Fruit fly (Drosophila melanogaster) whole organism, embryonic: ENCODE data around the gene pnr.

ENCODE experiments used
- C15 ChIP-seq: fragments of 200-800 bp; sonication (Bioruptor generic); IDR thresholded peaks from 3 replicates; pipeline ENCODE4 v1.3.6; 2022; ENCODE audit warnings: missing biosample characterization, missing genetic modification characterization
- CG10147 ChIP-seq: fragments of 200-800 bp; sonication (Bioruptor generic); optimal IDR thresholded peaks from 2 replicates; lab custom pipeline; 2019; ENCODE audit warnings: missing biosample characterization, mild to moderate bottlenecking, missing genetic modification characterization, moderate library complexity
- CG10543 ChIP-seq: fragments of 200-800 bp; sonication (Bioruptor generic); optimal IDR thresholded peaks from 3 replicates; lab custom pipeline; 2017; ENCODE audit warnings: missing biosample characterization, mild to moderate bottlenecking, missing genetic modification characterization, moderate library complexity
- CG11695 ChIP-seq: fragments of 200-800 bp; sonication (Bioruptor generic); IDR thresholded peaks from 3 replicates; pipeline ENCODE4 v1.3.6; 2022; ENCODE audit warnings: missing biosample characterization, missing genetic modification characterization
- CG12659 ChIP-seq: fragments of 200-800 bp; sonication (Bioruptor generic); optimal IDR thresholded peaks from 3 replicates; lab custom pipeline; 2017; ENCODE audit warnings: mild to moderate bottlenecking, missing biosample characterization, missing genetic modification reagents, missing genetic modification characterization
- CG12769 ChIP-seq: fragments of 200-800 bp; sonication (Bioruptor generic); optimal IDR thresholded peaks from 2 replicates; lab custom pipeline; 2019; ENCODE audit warnings: missing biosample characterization, mild to moderate bottlenecking, missing genetic modification characterization, moderate library complexity
- CG13424 ChIP-seq: fragments of 200-800 bp; sonication (Bioruptor generic); optimal IDR thresholded peaks from 2 replicates; lab custom pipeline; 2019; ENCODE audit warnings: missing biosample characterization, mild to moderate bottlenecking, missing genetic modification characterization, moderate library complexity
- CG15011 ChIP-seq: fragments of 200-800 bp; sonication (Bioruptor generic); optimal IDR thresholded peaks from 3 replicates; lab custom pipeline; 2018; ENCODE audit warnings: missing biosample characterization, mild to moderate bottlenecking, missing genetic modification characterization
- CG15269 ChIP-seq: fragments of 200-800 bp; sonication (Bioruptor generic); optimal IDR thresholded peaks from 2 replicates; lab custom pipeline; 2018; ENCODE audit warnings: missing biosample characterization, mild to moderate bottlenecking, missing genetic modification characterization, moderate library complexity
- CG15696 ChIP-seq: fragments of 200-800 bp; sonication (Bioruptor generic); optimal IDR thresholded peaks from 2 replicates; lab custom pipeline; 2019; ENCODE audit warnings: missing biosample characterization, mild to moderate bottlenecking, missing genetic modification characterization, moderate library complexity
- CG18262 ChIP-seq: fragments of 200-800 bp; optimal IDR thresholded peaks from 3 replicates; lab custom pipeline; 2019; ENCODE audit warnings: missing biosample characterization, mild to moderate bottlenecking, missing genetic modification characterization, moderate library complexity
- CG18476 ChIP-seq: fragments of 200-800 bp; sonication (Bioruptor generic); optimal IDR thresholded peaks from 2 replicates; lab custom pipeline; 2016; ENCODE audit warnings: missing biosample characterization, mild to moderate bottlenecking, missing genetic modification characterization
- CG2678 ChIP-seq: fragments of 200-800 bp; sonication (Bioruptor generic); optimal IDR thresholded peaks from 3 replicates; lab custom pipeline; 2019; ENCODE audit warnings: missing biosample characterization, mild to moderate bottlenecking, missing genetic modification characterization, moderate library complexity
- CG33213 ChIP-seq: fragments of 200-800 bp; sonication (Bioruptor generic); optimal IDR thresholded peaks from 3 replicates; lab custom pipeline; 2016; ENCODE audit warnings: missing biosample characterization, missing genetic modification characterization
- CG33557 ChIP-seq: fragments of 200-800 bp; sonication (Bioruptor generic); optimal IDR thresholded peaks from 2 replicates; lab custom pipeline; 2019; ENCODE audit warnings: missing biosample characterization, mild to moderate bottlenecking, missing genetic modification characterization, moderate library complexity
- CG3407 ChIP-seq: fragments of 200-800 bp; sonication (Bioruptor generic); optimal IDR thresholded peaks from 2 replicates; lab custom pipeline; 2018; ENCODE audit warnings: missing biosample characterization, mild to moderate bottlenecking, missing genetic modification characterization
- CG6175 ChIP-seq: fragments of 200-800 bp; sonication (Bioruptor generic); IDR thresholded peaks from 3 replicates; pipeline ENCODE4 v1.3.6; 2022; ENCODE audit warnings: missing biosample characterization, missing genetic modification characterization
- CG6813 ChIP-seq: fragments of 200-800 bp; sonication (Bioruptor generic); optimal IDR thresholded peaks from 2 replicates; lab custom pipeline; 2017; ENCODE audit warnings: missing biosample characterization, missing genetic modification characterization, mild to moderate bottlenecking, moderate library complexity, missing genetic modification reagents
- CG7556 ChIP-seq: fragments of 200-800 bp; sonication (Bioruptor generic); optimal IDR thresholded peaks from 2 replicates; lab custom pipeline; 2017; ENCODE audit warnings: missing biosample characterization, mild to moderate bottlenecking, missing genetic modification characterization
- CG7839 ChIP-seq: fragments of 200-800 bp; sonication (Bioruptor generic); optimal IDR thresholded peaks from 3 replicates; lab custom pipeline; 2018; ENCODE audit warnings: missing biosample characterization, mild to moderate bottlenecking, missing genetic modification characterization, moderate library complexity
- CG7987 ChIP-seq: fragments of 200-800 bp; sonication (Bioruptor generic); optimal IDR thresholded peaks from 2 replicates; lab custom pipeline; 2018; ENCODE audit warnings: missing biosample characterization, mild to moderate bottlenecking, missing genetic modification characterization, moderate library complexity
- CG9727 ChIP-seq: fragments of 200-800 bp; sonication (Bioruptor generic); optimal IDR thresholded peaks from 3 replicates; lab custom pipeline; 2017; ENCODE audit warnings: missing biosample characterization, mild to moderate bottlenecking, missing genetic modification characterization
- CoRest ChIP-seq: fragments of 200-800 bp; sonication (Bioruptor generic); optimal IDR thresholded peaks from 3 replicates; lab custom pipeline; 2018; ENCODE audit warnings: missing biosample characterization, mild to moderate bottlenecking, missing genetic modification characterization, moderate library complexity
- D19A ChIP-seq: fragments of 200-800 bp; optimal IDR thresholded peaks from 3 replicates; lab custom pipeline; 2019; ENCODE audit warnings: missing biosample characterization, mild to moderate bottlenecking, missing genetic modification characterization, moderate library complexity
- Dek ChIP-seq: fragments of 200-800 bp; sonication (Bioruptor generic); optimal IDR thresholded peaks from 3 replicates; lab custom pipeline; 2019; ENCODE audit warnings: missing biosample characterization, mild to moderate bottlenecking, missing genetic modification characterization, moderate library complexity
- Elba2 ChIP-seq: fragments of 200-800 bp; sonication (Bioruptor generic); optimal IDR thresholded peaks from 3 replicates; lab custom pipeline; 2016; ENCODE audit warnings: missing biosample characterization, missing genetic modification characterization
- Fer1 ChIP-seq: fragments of 200-800 bp; sonication (Bioruptor generic); optimal IDR thresholded peaks from 2 replicates; lab custom pipeline; 2017; ENCODE audit warnings: missing biosample characterization, mild to moderate bottlenecking, missing genetic modification characterization
- Kr ChIP-seq: fragments of 200-800 bp; sonication (Bioruptor generic); optimal IDR thresholded peaks from 2 replicates; lab custom pipeline; 2017; ENCODE audit warnings: missing biosample characterization, mild to moderate bottlenecking, missing genetic modification characterization
- Med ChIP-seq: fragments of 200-800 bp; sonication (Bioruptor generic); peaks from one replicate; lab custom pipeline; 2016; ENCODE audit warnings: missing biosample characterization, missing genetic modification characterization, mild to moderate bottlenecking, inconsistent platforms, moderate library complexity
- Neu2 ChIP-seq: fragments of 200-800 bp; sonication (Bioruptor generic); optimal IDR thresholded peaks from 3 replicates; lab custom pipeline; 2016; ENCODE audit warnings: missing biosample characterization, missing genetic modification characterization, borderline replicate concordance
- Nf-YB ChIP-seq: fragments of 200-800 bp; sonication (Bioruptor generic); optimal IDR thresholded peaks from 3 replicates; lab custom pipeline; 2019; ENCODE audit warnings: missing biosample characterization, mild to moderate bottlenecking, missing genetic modification characterization, moderate library complexity
- Sox100B ChIP-seq: fragments of 200-800 bp; sonication (Bioruptor generic); optimal IDR thresholded peaks from 3 replicates; lab custom pipeline; 2018; ENCODE audit warnings: missing biosample characterization, mild to moderate bottlenecking, missing genetic modification characterization
- Sox102F ChIP-seq: fragments of 200-800 bp; sonication (Bioruptor generic); optimal IDR thresholded peaks from 2 replicates; lab custom pipeline; 2018; ENCODE audit warnings: missing biosample characterization, mild to moderate bottlenecking, missing genetic modification characterization, moderate library complexity
- abd-A ChIP-seq: fragments of 200-800 bp; sonication (Bioruptor generic); optimal IDR thresholded peaks from 3 replicates; lab custom pipeline; 2019; ENCODE audit warnings: missing biosample characterization, mild to moderate bottlenecking, missing genetic modification characterization, moderate library complexity
- bab2 ChIP-seq: fragments of 200-800 bp; sonication (Bioruptor generic); optimal IDR thresholded peaks from 2 replicates; lab custom pipeline; 2016; ENCODE audit warnings: missing biosample characterization, missing genetic modification characterization
- ci ChIP-seq: fragments of 200-800 bp; sonication (Bioruptor generic); IDR thresholded peaks from 3 replicates; pipeline ENCODE4 v1.3.6; 2022; ENCODE audit warnings: missing biosample characterization, missing genetic modification characterization
- croc ChIP-seq: fragments of 200-800 bp; sonication (Bioruptor generic); conservative IDR thresholded peaks from 3 replicates; pipeline ENCODE4 v1.3.6; 2022; ENCODE audit warnings: missing biosample characterization, missing genetic modification characterization
- dmrt99B ChIP-seq: fragments of 200-800 bp; sonication (Bioruptor generic); optimal IDR thresholded peaks from 2 replicates; lab custom pipeline; 2018; ENCODE audit warnings: missing biosample characterization, mild to moderate bottlenecking, missing genetic modification characterization, moderate library complexity
- fd96Cb ChIP-seq: fragments of 200-800 bp; sonication (Bioruptor generic); optimal IDR thresholded peaks from 2 replicates; lab custom pipeline; 2018; ENCODE audit warnings: missing biosample characterization, mild to moderate bottlenecking, missing genetic modification characterization, moderate library complexity
- gce ChIP-seq: fragments of 200-800 bp; sonication (Bioruptor generic); IDR thresholded peaks from 3 replicates; pipeline ENCODE4 v1.3.6; 2022; ENCODE audit warnings: missing biosample characterization, missing genetic modification characterization
- gem ChIP-seq: fragments of 200-800 bp; sonication (Bioruptor generic); optimal IDR thresholded peaks from 2 replicates; lab custom pipeline; 2019; ENCODE audit warnings: missing biosample characterization, mild to moderate bottlenecking, missing genetic modification characterization, moderate library complexity
- hkb ChIP-seq, 2 experiments: fragments of 200-800 bp in 1 of 2; fragments of >200 bp in 1 of 2; sonication (Bioruptor generic) in 1 of 2; IDR thresholded peaks in 1 of 2; optimal IDR thresholded peaks in 1 of 2; 2 replicates each; pipeline versions ENCODE4 v1.3.6 to Lab custom; 2017 to 2022; ENCODE audit warnings: missing biosample characterization in 1 of 2, missing genetic modification characterization in 1 of 2
- lilli ChIP-seq: fragments of 200-800 bp; sonication (Bioruptor generic); optimal IDR thresholded peaks from 3 replicates; lab custom pipeline; 2016; ENCODE audit warnings: missing biosample characterization, missing genetic modification characterization
- onecut ChIP-seq: fragments of 200-800 bp; sonication (Bioruptor generic); IDR thresholded peaks from 2 replicates; pipeline ENCODE4 v1.3.6; 2022; ENCODE audit warnings: missing biosample characterization, missing genetic modification characterization
- sc ChIP-seq, 3 experiments: fragments of >200 bp in 2 of 3; fragments of 200-800 bp in 1 of 3; sonication (Bioruptor generic) in 1 of 3; optimal IDR thresholded peaks; 2 replicates in 2 of 3; 3 replicates in 1 of 3; lab custom pipeline; 2017; ENCODE audit warnings: mild to moderate bottlenecking in 1 of 3, missing biosample characterization in 1 of 3, missing genetic modification characterization in 1 of 3, missing genetic modification reagents in 1 of 3
- sens ChIP-seq: fragments of 200-800 bp; sonication (Bioruptor generic); peaks from one replicate; lab custom pipeline; 2016; ENCODE audit warnings: missing biosample characterization, missing genetic modification characterization
- tap ChIP-seq: fragments of 200-800 bp; optimal IDR thresholded peaks from 3 replicates; lab custom pipeline; 2019; ENCODE audit warnings: missing biosample characterization, mild to moderate bottlenecking, missing genetic modification characterization, moderate library complexity
- unpg ChIP-seq: fragments of 200-800 bp; sonication (Bioruptor generic); optimal IDR thresholded peaks from 3 replicates; lab custom pipeline; 2018; ENCODE audit warnings: missing biosample characterization, mild to moderate bottlenecking, missing genetic modification characterization, moderate library complexity

Gene pnr

DNA sequence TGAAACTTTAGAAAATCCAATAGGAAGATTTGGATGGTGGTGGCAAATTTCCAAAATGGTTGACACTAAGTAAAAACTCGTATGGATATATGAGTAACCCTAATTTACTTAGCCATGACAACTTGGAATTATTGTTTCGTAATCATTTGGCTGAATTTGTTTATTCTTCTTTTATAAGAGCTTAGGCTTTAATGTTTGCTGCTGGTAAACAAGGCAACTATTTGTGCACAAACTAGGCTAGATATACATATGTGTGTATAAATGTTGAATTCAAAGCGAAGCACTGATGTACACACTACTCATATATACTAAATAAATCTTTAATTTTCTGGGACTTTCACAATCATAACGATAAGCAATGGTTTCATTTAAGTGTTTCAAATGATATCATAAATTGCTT, 19.9 kb upstream of the pnr start:
- no peak for TF ChIP-seq Elba2 (GFP tag; lab: Kevin White, UChicago)
- TF ChIP-seq gce (GFP tag; lab: Robert Waterston, UW) = no peak
- TF ChIP-seq CG12769 (tag; lab: Kevin White, UChicago) = peak; percentile 28
- TF ChIP-seq CG6813 = peak; percentile 70
- peak; percentile 29 for TF ChIP-seq CG33213 (GFP tag; lab: Kevin White, UChicago)
- TF ChIP-seq CG11695 = 0 out of 3 replicates have a peak, but pooled peaks have one; percentile 16
- no peak for TF ChIP-seq Neu2
- TF ChIP-seq CG18262 (tag; lab: Kevin White, UChicago) = peak; percentile 32
- peak; percentile 18 for TF ChIP-seq CG10147 (GFP tag; lab: Kevin White, UChicago)
- TF ChIP-seq C15 (GFP tag; lab: Robert Waterston, UW) = no peak
- TF ChIP-seq gem (tag; lab: Kevin White, UChicago) = peak; percentile 60
- TF ChIP-seq sc (optimal IDR thresholded peaks at IDR 0.05; lab: Kevin White, UChicago) = no peak
- TF ChIP-seq sc (GFP tag; optimal IDR thresholded peaks at IDR 0.05; lab: Kevin White, UChicago) = peak; percentile 42
- peak; percentile 60 for TF ChIP-seq Sox102F (GFP tag; lab: Kevin White, UChicago)
- peak; percentile 58 for TF ChIP-seq Fer1
- 0 out of 2 replicates have a peak, but pooled peaks have one; percentile 14 for TF ChIP-seq onecut (GFP tag; lab: Robert Waterston, UW)
- TF ChIP-seq abd-A (tag; lab: Kevin White, UChicago) = no peak
- TF ChIP-seq CG12659 (GFP tag; lab: Kevin White, UChicago) = peak; percentile 26
- TF ChIP-seq Nf-YB (GFP tag; lab: Kevin White, UChicago) = peak; percentile 42
- peak; percentile 10 for TF ChIP-seq Dek (tag; lab: Kevin White, UChicago)
- peak; percentile 43 for TF ChIP-seq dmrt99B
- TF ChIP-seq Kr (GFP tag; lab: Kevin White, UChicago) = peak; percentile 13
- TF ChIP-seq sens = peak; percentile 92
- TF ChIP-seq CG15011 (GFP tag; lab: Kevin White, UChicago) = peak; percentile 54
- TF ChIP-seq CG7987 (GFP tag; lab: Kevin White, UChicago) = peak; percentile 74
- TF ChIP-seq bab2 (GFP tag; lab: Kevin White, UChicago) = peak; percentile 55
- TF ChIP-seq CG10543 (GFP tag; lab: Kevin White, UChicago) = peak; percentile 1
- peak; percentile 62 for TF ChIP-seq CG33557
- TF ChIP-seq CG6175 (GFP tag; lab: Robert Waterston, UW) = no peak
- TF ChIP-seq Sox100B (GFP tag; lab: Kevin White, UChicago) = peak; percentile 57
- TF ChIP-seq CG13424 (tag; lab: Kevin White, UChicago) = peak; percentile 51
- peak; percentile 4 for TF ChIP-seq CG18476 (GFP tag; lab: Kevin White, UChicago)
- peak; percentile 53 for TF ChIP-seq tap (tag; lab: Kevin White, UChicago)
- TF ChIP-seq lilli (GFP tag; lab: Kevin White, UChicago) = peak; percentile 3
- TF ChIP-seq CG3407 (GFP tag; lab: Kevin White, UChicago) = peak; percentile 49
- peak; percentile 74 for TF ChIP-seq CG2678 (tag; lab: Kevin White, UChicago)
- TF ChIP-seq Med (GFP tag; lab: Kevin White, UChicago) = peak; percentile 93
- TF ChIP-seq fd96Cb (tag; lab: Kevin White, UChicago) = peak; percentile 20
- peak; percentile 42; the same call in 1 of the 3 replicates for TF ChIP-seq ci (GFP tag; lab: Robert Waterston, UW)
- no peak for TF ChIP-seq croc (GFP tag; lab: Robert Waterston, UW)
- peak; percentile 36 for TF ChIP-seq CoRest (tag; lab: Kevin White, UChicago)
- TF ChIP-seq CG9727 (GFP tag; lab: Kevin White, UChicago) = peak; percentile 37
- TF ChIP-seq CG7556 (GFP tag; lab: Kevin White, UChicago) = peak; percentile 25
- no peak for TF ChIP-seq hkb (optimal IDR thresholded peaks at IDR 0.05; lab: Kevin White, UChicago)
- no peak for TF ChIP-seq hkb (GFP tag; IDR thresholded peaks at IDR 0.05; lab: Robert Waterston, UW)
- peak; percentile 61 for TF ChIP-seq unpg (GFP tag; lab: Kevin White, UChicago)
- TF ChIP-seq CG7839 = peak; percentile 52
- TF ChIP-seq CG15696 (tag; lab: Kevin White, UChicago) = peak; percentile 49
- TF ChIP-seq CG15269 (tag; lab: Kevin White, UChicago) = peak; percentile 38
- TF ChIP-seq D19A (tag; lab: Kevin White, UChicago) = peak; percentile 8
